Worm (Caenorhabditis elegans): Measurements from ENCODE around the gene C07B5.6.

DNA sequence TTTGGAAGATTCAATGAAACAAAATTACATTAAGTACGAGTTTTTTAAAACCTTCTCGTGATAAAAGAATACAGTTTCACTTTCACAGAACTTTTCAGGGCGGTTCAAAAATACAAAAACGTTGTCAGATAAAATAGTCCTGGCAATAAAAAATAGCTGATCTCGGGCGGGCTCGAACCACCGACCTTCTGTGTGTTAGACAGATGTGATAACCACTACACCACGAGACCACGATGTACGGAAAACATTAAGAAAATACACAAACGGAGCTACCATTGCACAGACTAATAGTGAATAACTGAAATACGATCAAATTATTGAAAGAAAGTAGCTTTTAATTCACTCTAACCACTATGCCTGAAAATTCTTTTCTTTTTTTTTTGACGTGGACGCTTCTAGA, 42.1 kb downstream of the C07B5.6 start:
- TF ChIP-seq snpc-4 (tag; optimal IDR thresholded peaks at IDR 0.05) (no peak), ceh-83 (GFP tag; optimal IDR thresholded peaks at IDR 0.05) (no peak)
